Fruit fly (Drosophila melanogaster) whole organism, embryonic: ENCODE data around the gene Nxf3.

Experiments used
- Asciz ChIP-seq: fragments of 200-800 bp; sonication (Bioruptor generic); optimal IDR thresholded peaks from 2 replicates; lab custom pipeline; 2017; ENCODE audit warnings: missing biosample characterization, mild to moderate bottlenecking, missing genetic modification characterization, missing genetic modification reagents
- Atf-2 ChIP-seq: fragments of 200-800 bp; sonication (Bioruptor generic); optimal IDR thresholded peaks from 2 replicates; lab custom pipeline; 2016; ENCODE audit warnings: missing biosample characterization, missing genetic modification characterization
- Blimp-1 ChIP-seq: fragments of 200-800 bp; sonication (Bioruptor generic); optimal IDR thresholded peaks from 3 replicates; lab custom pipeline; 2018; ENCODE audit warnings: missing biosample characterization, missing genetic modification characterization, mild to moderate bottlenecking, moderate library complexity, missing genetic modification reagents
- BtbVII ChIP-seq: fragments of 200-800 bp; sonication (Bioruptor generic); optimal IDR thresholded peaks from 3 replicates; lab custom pipeline; 2017; ENCODE audit warnings: missing biosample characterization, mild to moderate bottlenecking, missing genetic modification characterization
- CG10147 ChIP-seq: fragments of 200-800 bp; sonication (Bioruptor generic); optimal IDR thresholded peaks from 2 replicates; lab custom pipeline; 2019; ENCODE audit warnings: missing biosample characterization, mild to moderate bottlenecking, missing genetic modification characterization, moderate library complexity
- CG12104 ChIP-seq: fragments of 200-800 bp; sonication (Bioruptor generic); optimal IDR thresholded peaks from 3 replicates; lab custom pipeline; 2016; ENCODE audit warnings: missing biosample characterization, missing genetic modification characterization
- CG12155 ChIP-seq: fragments of 200-800 bp; sonication (Bioruptor generic); optimal IDR thresholded peaks from 3 replicates; lab custom pipeline; 2016; ENCODE audit warnings: missing biosample characterization, missing genetic modification characterization
- CG12769 ChIP-seq: fragments of 200-800 bp; sonication (Bioruptor generic); optimal IDR thresholded peaks from 2 replicates; lab custom pipeline; 2019; ENCODE audit warnings: missing biosample characterization, mild to moderate bottlenecking, missing genetic modification characterization, moderate library complexity
- CG12942 ChIP-seq: fragments of 200-800 bp; sonication (Bioruptor generic); optimal IDR thresholded peaks from 3 replicates; lab custom pipeline; 2016; ENCODE audit warnings: missing biosample characterization, missing genetic modification characterization
- CG15269 ChIP-seq: fragments of 200-800 bp; sonication (Bioruptor generic); optimal IDR thresholded peaks from 2 replicates; lab custom pipeline; 2018; ENCODE audit warnings: missing biosample characterization, mild to moderate bottlenecking, missing genetic modification characterization, moderate library complexity
- CG16815 ChIP-seq: fragments of 200-800 bp; sonication (Bioruptor generic); optimal IDR thresholded peaks from 3 replicates; lab custom pipeline; 2017; ENCODE audit warnings: missing biosample characterization, mild to moderate bottlenecking, missing genetic modification characterization
- CG17829 ChIP-seq: fragments of 200-800 bp; optimal IDR thresholded peaks from 2 replicates; lab custom pipeline; 2019; ENCODE audit warnings: missing biosample characterization, mild to moderate bottlenecking, missing genetic modification characterization, moderate library complexity
- CG2116 ChIP-seq: fragments of 200-800 bp; sonication (Bioruptor generic); optimal IDR thresholded peaks from 3 replicates; lab custom pipeline; 2018; ENCODE audit warnings: missing biosample characterization, mild to moderate bottlenecking, missing genetic modification characterization
- CG32532 ChIP-seq: fragments of 200-800 bp; sonication (Bioruptor generic); IDR thresholded peaks from 2 replicates; pipeline ENCODE4 v1.3.6; 2022; ENCODE audit warnings: missing biosample characterization, missing genetic modification characterization
- CG32767 ChIP-seq: fragments of 200-800 bp; sonication (Bioruptor generic); IDR thresholded peaks from 2 replicates; pipeline ENCODE4 v1.3.6; 2022; ENCODE audit warnings: missing biosample characterization, missing genetic modification characterization
- CG3407 ChIP-seq: fragments of 200-800 bp; sonication (Bioruptor generic); optimal IDR thresholded peaks from 2 replicates; lab custom pipeline; 2018; ENCODE audit warnings: missing biosample characterization, mild to moderate bottlenecking, missing genetic modification characterization
- CG34224 ChIP-seq: fragments of 200-800 bp; sonication (Bioruptor generic); IDR thresholded peaks from 3 replicates; pipeline ENCODE4 v1.3.6; 2022; ENCODE audit warnings: missing biosample characterization, missing genetic modification characterization; ENCODE audit not compliant: partially characterized antibody
- CG43689 ChIP-seq: fragments of 200-800 bp; sonication (Bioruptor generic); IDR thresholded peaks from 2 replicates; pipeline ENCODE4 v1.3.6; 2022; ENCODE audit warnings: missing biosample characterization, missing genetic modification characterization
- CG6175 ChIP-seq: fragments of 200-800 bp; sonication (Bioruptor generic); IDR thresholded peaks from 3 replicates; pipeline ENCODE4 v1.3.6; 2022; ENCODE audit warnings: missing biosample characterization, missing genetic modification characterization
- CG6813 ChIP-seq: fragments of 200-800 bp; sonication (Bioruptor generic); optimal IDR thresholded peaks from 2 replicates; lab custom pipeline; 2017; ENCODE audit warnings: missing biosample characterization, missing genetic modification characterization, mild to moderate bottlenecking, moderate library complexity, missing genetic modification reagents
- CG8765 ChIP-seq: fragments of 200-800 bp; sonication (Bioruptor generic); IDR thresholded peaks from 2 replicates; pipeline ENCODE4 v1.3.6; 2022; ENCODE audit warnings: missing biosample characterization, missing genetic modification characterization
- CG9437 ChIP-seq: fragments of 200-800 bp; sonication (Bioruptor generic); optimal IDR thresholded peaks from 2 replicates; lab custom pipeline; 2018; ENCODE audit warnings: missing biosample characterization, mild to moderate bottlenecking, missing genetic modification characterization
- Dip3 ChIP-seq: fragments of 200-800 bp; sonication (Bioruptor generic); optimal IDR thresholded peaks from 3 replicates; lab custom pipeline; 2016; ENCODE audit warnings: missing biosample characterization, missing genetic modification characterization
- Drgx ChIP-seq: fragments of 200-800 bp; sonication (Bioruptor generic); IDR thresholded peaks from 2 replicates; pipeline ENCODE4 v1.3.6; 2022; ENCODE audit warnings: missing biosample characterization, missing genetic modification characterization
- Fer1 ChIP-seq: fragments of 200-800 bp; sonication (Bioruptor generic); optimal IDR thresholded peaks from 2 replicates; lab custom pipeline; 2017; ENCODE audit warnings: missing biosample characterization, mild to moderate bottlenecking, missing genetic modification characterization
- H2.0 ChIP-seq: fragments of 200-800 bp; sonication (Bioruptor generic); IDR thresholded peaks from 2 replicates; pipeline ENCODE4 v1.3.6; 2022; ENCODE audit warnings: missing biosample characterization, missing genetic modification characterization
- HLH54F ChIP-seq: fragments of 200-800 bp; sonication (Bioruptor generic); optimal IDR thresholded peaks from 3 replicates; lab custom pipeline; 2016; ENCODE audit warnings: missing biosample characterization, missing genetic modification characterization
- Med ChIP-seq: fragments of 200-800 bp; sonication (Bioruptor generic); peaks from one replicate; lab custom pipeline; 2016; ENCODE audit warnings: missing biosample characterization, missing genetic modification characterization, mild to moderate bottlenecking, inconsistent platforms, moderate library complexity
- NFAT ChIP-seq: fragments of 200-800 bp; sonication (Bioruptor generic); IDR thresholded peaks from 2 replicates; pipeline ENCODE4 v1.3.6; 2022; ENCODE audit warnings: missing biosample characterization, missing genetic modification characterization
- Nf-YB ChIP-seq: fragments of 200-800 bp; sonication (Bioruptor generic); optimal IDR thresholded peaks from 3 replicates; lab custom pipeline; 2019; ENCODE audit warnings: missing biosample characterization, mild to moderate bottlenecking, missing genetic modification characterization, moderate library complexity
- Ptx1 ChIP-seq: fragments of 200-800 bp; sonication (Bioruptor generic); IDR thresholded peaks from 2 replicates; pipeline ENCODE4 v1.3.6; 2022; ENCODE audit warnings: missing biosample characterization, missing genetic modification characterization
- Rfx ChIP-seq: fragments of 200-800 bp; sonication (Bioruptor generic); IDR thresholded peaks from 2 replicates; pipeline ENCODE4 v1.3.6; 2022; ENCODE audit warnings: missing biosample characterization, missing genetic modification characterization
- caup ChIP-seq: fragments of 200-800 bp; sonication (Bioruptor generic); optimal IDR thresholded peaks from 3 replicates; lab custom pipeline; 2017; ENCODE audit warnings: missing biosample characterization, mild to moderate bottlenecking, missing genetic modification characterization, moderate library complexity; ENCODE audit not compliant: severe bottlenecking
- crp ChIP-seq, 2 experiments: fragments of 200-800 bp; sonication (Bioruptor generic); optimal IDR thresholded peaks; 2 replicates in 1 of 2; 3 replicates in 1 of 2; lab custom pipeline; 2017; ENCODE audit warnings: missing biosample characterization in 2 of 2, missing genetic modification characterization in 2 of 2, mild to moderate bottlenecking in 1 of 2, moderate library complexity in 1 of 2
- dan ChIP-seq: fragments of 200-800 bp; sonication (Bioruptor generic); IDR thresholded peaks from 2 replicates; pipeline ENCODE4 v1.3.6; 2022; ENCODE audit warnings: missing biosample characterization, missing genetic modification characterization
- dpn ChIP-seq, 2 experiments: fragments of 200-800 bp; sonication (Bioruptor generic); optimal IDR thresholded peaks; 3 replicates each; lab custom pipeline; 2016; ENCODE audit warnings: missing biosample characterization in 2 of 2, missing genetic modification characterization in 2 of 2
- fd3F ChIP-seq: fragments of 200-800 bp; sonication (Bioruptor generic); optimal IDR thresholded peaks from 2 replicates; lab custom pipeline; 2018; ENCODE audit warnings: missing biosample characterization, mild to moderate bottlenecking, missing genetic modification characterization, moderate library complexity
- gcm2 ChIP-seq: fragments of 200-800 bp; sonication (Bioruptor generic); optimal IDR thresholded peaks from 2 replicates; lab custom pipeline; 2016; ENCODE audit warnings: missing biosample characterization, missing genetic modification characterization
- gsb-n ChIP-seq: fragments of 200-800 bp; sonication (Bioruptor generic); optimal IDR thresholded peaks from 3 replicates; lab custom pipeline; 2018; ENCODE audit warnings: missing biosample characterization, mild to moderate bottlenecking, missing genetic modification characterization
- her ChIP-seq: fragments of 200-800 bp; sonication (Bioruptor generic); optimal IDR thresholded peaks from 2 replicates; lab custom pipeline; 2016; ENCODE audit warnings: missing biosample characterization, missing genetic modification characterization
- kah ChIP-seq: fragments of 200-800 bp; sonication (Bioruptor generic); optimal IDR thresholded peaks from 2 replicates; lab custom pipeline; 2018; ENCODE audit warnings: missing biosample characterization, mild to moderate bottlenecking, missing genetic modification characterization
- knrl ChIP-seq: fragments of 200-800 bp; sonication (Bioruptor generic); IDR thresholded peaks from 3 replicates; pipeline ENCODE4 v1.3.6; 2022; ENCODE audit warnings: missing biosample characterization, missing genetic modification characterization; ENCODE audit not compliant: partially characterized antibody
- otp ChIP-seq: fragments of 200-800 bp; sonication (Bioruptor generic); IDR thresholded peaks from 3 replicates; pipeline ENCODE4, ENCODE4 v1.3.6; 2022; ENCODE audit warnings: missing biosample characterization, missing genetic modification characterization
- repo ChIP-seq: fragments of 200-800 bp; sonication (Bioruptor generic); optimal IDR thresholded peaks from 2 replicates; lab custom pipeline; 2016; ENCODE audit warnings: missing biosample characterization, missing genetic modification characterization
- sob ChIP-seq: fragments of 200-800 bp; sonication (Bioruptor generic); IDR thresholded peaks from 2 replicates; pipeline ENCODE4 v1.3.6; 2022; ENCODE audit warnings: missing biosample characterization, missing genetic modification characterization
- tna ChIP-seq: fragments of 200-800 bp; sonication (Bioruptor generic); IDR thresholded peaks from 2 replicates; pipeline ENCODE4 v1.3.6; 2022; ENCODE audit warnings: missing biosample characterization, missing genetic modification characterization; ENCODE audit not compliant: partially characterized antibody
- trh ChIP-seq: fragments of 200-800 bp; sonication (Bioruptor generic); optimal IDR thresholded peaks from 2 replicates; lab custom pipeline; 2016; ENCODE audit warnings: missing biosample characterization, missing genetic modification characterization
- yki ChIP-seq: fragments of >200 bp; optimal IDR thresholded peaks from 3 replicates; lab custom pipeline; 2018
- zen2 ChIP-seq: fragments of 200-800 bp; sonication (Bioruptor generic); IDR thresholded peaks from 3 replicates; pipeline ENCODE4 v1.3.6; 2022; ENCODE audit warnings: missing biosample characterization, missing genetic modification characterization; ENCODE audit not compliant: partially characterized antibody

Nxf3 gene

dm6 chr3L:13928769-13929594 is 36.0 kb upstream of the Nxf3 start, which contains the start of the genes CG8833 and DCTN1-p150 (continued):
- TF ChIP-seq CG12104 (GFP tag; lab: Kevin White, UChicago) (peak; percentile 4), kah (GFP tag; lab: Kevin White, UChicago) (no peak), CG8765 (GFP tag; lab: Robert Waterston, UW) (peak; percentile 12; the same call in 1 of the 2 replicates), Blimp-1 (GFP tag; lab: Kevin White, UChicago) (peak; percentile 27), CG32532 (peak; percentile 51), trh (no peak), dpn (GFP tag; optimal IDR thresholded peaks at IDR 0.05; lab: Kevin White, UChicago) (peak; percentile 42 to 51), CG9437 (GFP tag; lab: Kevin White, UChicago) (peak; percentile 2), gsb-n (peak; percentile 14), fd3F (GFP tag; lab: Kevin White, UChicago) (no peak), dan (GFP tag; lab: Robert Waterston, UW) (no peak), Med (GFP tag; lab: Kevin White, UChicago) (peak; percentile 84), CG6175 (GFP tag; lab: Robert Waterston, UW) (no peak), yki (lab: Kevin White, UChicago) (no peak), CG12942 (GFP tag; lab: Kevin White, UChicago) (peak; percentile 28), CG2116 (peak; percentile 55), Nf-YB (peak; percentile 29), sob (GFP tag; lab: Robert Waterston, UW) (no peak), repo (GFP tag; lab: Kevin White, UChicago) (no peak), CG12769 (no peak), caup (GFP tag; lab: Kevin White, UChicago) (no peak), CG16815 (peak; percentile 0), CG12155 (peak; percentile 54), her (GFP tag; lab: Kevin White, UChicago) (no peak), H2.0 (GFP tag; lab: Robert Waterston, UW) (no peak), CG3407 (GFP tag; lab: Kevin White, UChicago) (no peak), otp (GFP tag; lab: Robert Waterston, UW) (no peak), Asciz (GFP tag; lab: Kevin White, UChicago) (no peak), knrl (GFP tag; lab: Robert Waterston, UW) (peak; percentile 62; the same call in 2 of the 3 replicates), Rfx (GFP tag; lab: Robert Waterston, UW) (peak; percentile 69), Dip3 (GFP tag; lab: Kevin White, UChicago) (no peak), Atf-2 (GFP tag; lab: Kevin White, UChicago) (peak; percentile 8), Fer1 (GFP tag; lab: Kevin White, UChicago) (no peak), HLH54F (GFP tag; lab: Kevin White, UChicago) (peak; percentile 50), gcm2 (no peak), CG34224 (GFP tag; lab: Robert Waterston, UW) (no peak), zen2 (GFP tag; lab: Robert Waterston, UW) (no peak), Ptx1 (peak; percentile 57), CG15269 (tag; lab: Kevin White, UChicago) (no peak), CG10147 (GFP tag; lab: Kevin White, UChicago) (no peak), tna (GFP tag; lab: Robert Waterston, UW) (no peak), crp (GFP tag; optimal IDR thresholded peaks at IDR 0.05; lab: Kevin White, UChicago) (peak; percentile 33 to 85), CG6813 (GFP tag; lab: Kevin White, UChicago) (no peak), BtbVII (GFP tag; lab: Kevin White, UChicago) (no peak), CG43689 (GFP tag; lab: Robert Waterston, UW) (no peak), CG32767 (GFP tag; lab: Robert Waterston, UW) (no peak), NFAT (peak; percentile 41; the same call in 1 of the 2 replicates), Drgx (GFP tag; lab: Robert Waterston, UW) (no peak), CG17829 (peak; percentile 21)
